Worm (Caenorhabditis elegans): ENCODE data around the gene M01H9.10.

M01H9.10 gene

DNA sequence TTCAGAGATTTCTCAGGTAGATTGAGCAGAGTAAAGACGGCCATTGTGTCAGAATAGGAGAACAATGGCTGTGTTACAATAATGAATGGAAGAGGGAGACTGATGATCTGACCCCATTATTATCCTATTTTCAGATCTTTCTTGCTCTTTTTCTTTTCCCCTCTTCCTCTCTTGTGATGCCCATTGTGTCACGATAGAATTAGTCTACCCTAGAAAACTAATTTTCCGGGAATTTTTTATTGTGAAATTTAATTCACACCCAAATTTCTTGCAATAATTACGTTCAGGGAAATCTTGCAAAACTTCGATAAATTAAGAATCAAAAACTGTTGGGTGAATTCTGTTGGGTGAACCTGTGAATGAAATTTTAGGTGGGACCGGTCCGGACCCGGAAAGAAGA is 38.9 kb downstream of the M01H9.10 start, which contains the start of gene fbxb-75:
TSS of gene fbxb-75 (minus strand) at position 101 of the 400 bp plus-strand sequence.
- TF ChIP-seq dao-5 (tag; optimal IDR thresholded peaks at IDR 0.05) (no peak), him-1 (tag; optimal IDR thresholded peaks at IDR 0.05) (no peak), W03F9.2 (tag; optimal IDR thresholded peaks at IDR 0.05) (no peak)

DNA sequence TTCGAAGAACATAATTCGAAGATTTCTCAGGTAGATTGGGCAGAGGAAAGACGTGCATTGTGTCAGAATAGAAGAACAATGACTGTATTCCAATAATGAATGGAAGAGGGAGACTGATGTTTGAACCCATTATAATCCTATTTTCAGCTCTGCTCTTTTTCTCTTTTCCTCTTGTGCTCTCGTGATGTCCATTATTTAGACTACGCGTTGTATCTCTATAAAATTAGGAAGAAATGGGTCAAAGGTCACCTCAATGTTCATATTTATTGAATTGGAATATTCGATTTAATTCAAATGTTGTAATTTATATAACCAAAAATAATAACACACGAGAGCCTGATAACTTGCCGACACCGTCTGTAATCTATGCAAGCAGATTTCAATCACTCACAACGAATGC is 40.7 kb downstream of the M01H9.10 start, which contains the start of gene fbxb-74:
TSS of gene fbxb-74 (minus strand) at position 101 of the 400 bp plus-strand sequence.
- no peak for TF ChIP-seq W03F9.2 (tag; optimal IDR thresholded peaks at IDR 0.05)
- no peak for TF ChIP-seq him-1 (tag; optimal IDR thresholded peaks at IDR 0.05)
- TF ChIP-seq dao-5 (tag; optimal IDR thresholded peaks at IDR 0.05), result no peak

DNA sequence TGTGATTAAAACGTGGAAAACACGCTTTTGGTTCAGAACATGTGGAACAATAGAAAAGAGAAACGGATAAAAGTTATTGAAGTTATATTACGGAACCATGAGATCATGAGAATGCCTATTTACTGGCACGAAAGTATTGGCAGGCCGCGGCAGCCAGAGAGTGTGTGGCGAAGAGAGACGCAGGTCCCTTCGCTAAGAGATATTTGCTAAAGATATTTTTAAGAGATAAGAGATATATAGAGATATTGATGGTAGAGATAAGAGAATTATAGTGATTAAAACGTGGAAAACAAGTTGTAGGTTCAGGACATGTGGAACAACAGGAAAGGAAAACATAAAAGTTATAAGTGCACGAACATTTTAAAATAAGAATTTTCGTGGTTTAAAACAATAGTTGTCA is 42.1 kb downstream of the M01H9.10 start:
- no peak for TF ChIP-seq him-1 (tag; optimal IDR thresholded peaks at IDR 0.05)
- no peak for TF ChIP-seq W03F9.2 (tag; optimal IDR thresholded peaks at IDR 0.05)
- no peak for TF ChIP-seq dao-5 (tag; optimal IDR thresholded peaks at IDR 0.05)

DNA sequence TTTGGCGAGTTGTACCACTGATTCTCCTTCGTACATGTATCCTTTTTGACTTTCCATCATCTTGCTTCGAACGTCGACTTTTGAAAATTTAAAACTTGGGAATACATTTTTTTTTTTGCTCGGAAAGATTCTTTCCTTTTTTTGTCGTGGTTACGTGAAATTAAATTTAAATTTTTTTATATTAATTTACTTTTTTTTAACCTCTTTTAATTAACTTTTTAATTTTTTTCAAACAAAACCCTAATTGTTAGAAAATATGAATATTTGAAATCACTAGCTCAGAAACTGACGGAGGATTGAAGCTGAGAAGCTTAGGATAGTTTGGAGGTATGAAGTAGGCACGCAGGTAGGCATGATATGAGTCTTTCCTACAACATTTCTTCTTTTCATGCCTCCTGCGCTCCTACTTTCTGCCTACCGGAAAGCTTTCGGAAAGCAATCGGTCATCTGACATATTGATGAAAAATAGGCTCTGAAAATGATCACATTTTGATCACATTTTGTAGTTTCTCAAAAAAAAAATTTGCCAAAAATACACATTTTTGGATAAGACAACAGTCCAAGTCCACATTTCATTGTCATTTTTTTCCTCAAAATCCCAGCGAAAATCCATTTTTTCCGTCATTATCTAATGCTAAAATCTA is 45.4 kb downstream of the M01H9.10 start, which contains the start of the genes R08C7.8 and R08C7.4:
TSS of gene R08C7.8 (minus strand) at position 101 of the 644 bp plus-strand sequence.
TSS of gene R08C7.4 (plus strand) at position 594 of the 644 bp plus-strand sequence.
- TF ChIP-seq dao-5 (tag; optimal IDR thresholded peaks at IDR 0.05), result no peak
- no peak for TF ChIP-seq W03F9.2 (tag; optimal IDR thresholded peaks at IDR 0.05)
- TF ChIP-seq him-1 (tag; optimal IDR thresholded peaks at IDR 0.05), result no peak

DNA sequence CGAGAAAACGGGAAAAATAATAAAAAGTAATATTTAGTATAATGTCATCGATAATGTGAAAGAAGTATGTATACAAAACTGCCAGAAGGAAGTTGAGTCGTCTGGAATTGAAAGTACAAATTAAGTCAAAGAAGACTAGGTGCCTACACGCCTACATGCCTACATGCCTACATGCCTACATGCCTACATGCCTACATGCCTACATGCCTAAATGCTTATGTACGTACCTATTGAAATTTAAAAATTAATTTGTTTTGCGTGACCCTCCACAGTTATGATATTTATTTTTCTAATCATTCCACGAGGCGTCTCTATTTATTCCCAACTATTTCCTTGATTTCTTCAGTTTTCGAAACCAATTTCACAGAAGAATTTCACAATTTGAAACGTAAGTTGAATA is 50.0 kb downstream of the M01H9.10 start, which contains the start of the genes str-185 and R08C7.5:
TSS of gene str-185 (minus strand) at position 101 of the 400 bp plus-strand sequence.
TSS of gene R08C7.5 (plus strand) at position 329 of the 400 bp plus-strand sequence.
- TF ChIP-seq W03F9.2 (tag; optimal IDR thresholded peaks at IDR 0.05) (no peak), him-1 (tag; optimal IDR thresholded peaks at IDR 0.05) (no peak), dao-5 (tag; optimal IDR thresholded peaks at IDR 0.05) (no peak)

Measured in whole organism, L4/young adult.